Worm (Caenorhabditis elegans) whole organism, mixed stage, embryonic: ENCODE measurements around the gene ifc-1.

ENCODE experiments used
- ces-1 ChIP-seq: fragments of 150-350 bp; optimal IDR thresholded peaks from 2 replicates; lab custom pipeline; 2014; ENCODE audit warnings: missing biosample characterization, missing genetic modification reagents, missing genetic modification characterization
- elt-1 ChIP-seq: sonication (generic microtip); optimal IDR thresholded peaks from 2 replicates; lab custom pipeline; 2017; ENCODE audit warnings: missing genetic modification characterization, mild to moderate bottlenecking, missing compliant biosample characterization, antibody characterized with exemption, moderate library complexity, borderline replicate concordance; ENCODE audit not compliant: insufficient read depth
- elt-3 ChIP-seq: fragments of 150-350 bp; optimal IDR thresholded peaks from 2 replicates; lab custom pipeline; 2014; ENCODE audit warnings: missing biosample characterization, missing genetic modification characterization
- flh-1 ChIP-seq: fragments of 200-800 bp; sonication (Bioruptor generic); optimal IDR thresholded peaks from 2 replicates; lab custom pipeline; 2018; ENCODE audit warnings: mild to moderate bottlenecking, missing genetic modification characterization, moderate library complexity, missing compliant biosample characterization
- ham-2 ChIP-seq: fragments of 200-800 bp; sonication (Bioruptor generic); optimal IDR thresholded peaks from 2 replicates; lab custom pipeline; 2018; ENCODE audit warnings: mild to moderate bottlenecking, missing genetic modification characterization, missing compliant biosample characterization
- lin-13 ChIP-seq: fragments of 150-350 bp; optimal IDR thresholded peaks from 2 replicates; lab custom pipeline; 2014; ENCODE audit warnings: missing biosample characterization, missing genetic modification characterization
- nhr-76 ChIP-seq: sonication (generic microtip); optimal IDR thresholded peaks from 2 replicates; lab custom pipeline; 2017; ENCODE audit warnings: missing biosample characterization, missing genetic modification characterization
- unc-120 ChIP-seq: sonication (generic microtip); optimal IDR thresholded peaks from 2 replicates; lab custom pipeline; 2017; ENCODE audit warnings: missing genetic modification characterization, missing compliant biosample characterization; ENCODE audit not compliant: poor library complexity, severe bottlenecking
- unc-39 ChIP-seq: fragments of 150-350 bp; optimal IDR thresholded peaks from 2 replicates; lab custom pipeline; 2014; ENCODE audit warnings: missing biosample characterization, missing genetic modification characterization
- zip-8 ChIP-seq: fragments of 150-350 bp; optimal IDR thresholded peaks from 2 replicates; lab custom pipeline; 2014; ENCODE audit warnings: missing biosample characterization, missing genetic modification characterization

DNA sequence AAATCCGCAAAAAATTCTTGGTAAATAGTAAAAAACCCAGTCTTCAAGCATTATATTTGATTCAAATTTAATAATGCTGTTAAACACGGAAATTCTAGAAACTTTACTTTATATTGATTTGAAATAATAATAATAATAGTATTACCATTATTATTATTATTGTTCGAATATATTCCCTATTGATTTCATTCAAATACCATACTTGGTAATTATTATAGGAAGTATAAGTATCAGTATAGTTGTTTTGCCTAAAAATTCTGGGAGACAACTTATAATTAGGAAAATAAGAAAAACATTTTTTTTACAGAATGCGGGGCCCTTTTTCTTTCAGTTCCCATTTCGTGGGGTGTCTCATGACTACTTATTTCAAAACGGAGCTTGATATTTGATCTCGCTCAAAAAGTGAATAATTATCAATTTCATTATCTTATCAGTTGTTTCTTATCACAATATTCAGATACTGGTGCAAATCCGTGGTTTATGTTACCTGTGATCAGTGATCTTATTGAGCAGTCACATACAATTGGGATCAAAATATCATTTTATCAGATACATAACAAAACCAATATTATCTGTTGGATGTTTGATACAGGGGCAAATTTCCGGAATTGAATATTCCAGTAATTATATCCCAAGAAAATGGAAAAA, 32.8 kb upstream of the ifc-1 start, which contains the start of gene srj-49:
- TF ChIP-seq elt-3 (tag; lab: Kevin White, UChicago) (no peak), ces-1 (GFP tag; lab: Kevin White, UChicago) (no peak), elt-1 (tag; lab: Kevin White, UChicago) (no peak), zip-8 (tag; lab: Kevin White, UChicago) (no peak), unc-39 (no peak), nhr-76 (tag; lab: Kevin White, UChicago) (no peak), ham-2 (GFP tag; lab: Kevin White, UChicago) (no peak), unc-120 (tag; lab: Kevin White, UChicago) (no peak), flh-1 (GFP tag; lab: Kevin White, UChicago) (no peak), lin-13 (tag; lab: Kevin White, UChicago) (no peak)
